Fruit fly (Drosophila melanogaster) whole organism, prepupa: ENCODE results near the gene CG33262.

Source experiments
- Blimp-1 ChIP-seq: fragments of 200-800 bp; sonication (Bioruptor generic); optimal IDR thresholded peaks from 3 replicates; lab custom pipeline; 2017; ENCODE audit warnings: missing biosample characterization, missing genetic modification characterization, mild to moderate bottlenecking, moderate library complexity, missing genetic modification reagents
- CG10631 ChIP-seq: fragments of 200-800 bp; sonication (Bioruptor generic); optimal IDR thresholded peaks from 2 replicates; lab custom pipeline; 2016; ENCODE audit warnings: missing biosample characterization, missing genetic modification characterization
- CG10669 ChIP-seq: fragments of 200-800 bp; sonication (Bioruptor generic); optimal IDR thresholded peaks from 3 replicates; lab custom pipeline; 2018; ENCODE audit warnings: missing biosample characterization, mild to moderate bottlenecking, missing genetic modification characterization, moderate library complexity
- CG11294 ChIP-seq: fragments of 200-800 bp; sonication (Bioruptor generic); IDR thresholded peaks from 2 replicates; pipeline ENCODE4 v1.3.6; 2022; ENCODE audit warnings: missing biosample characterization, missing genetic modification characterization
- CG11762 ChIP-seq: fragments of 200-800 bp; sonication (Bioruptor generic); optimal IDR thresholded peaks from 3 replicates; lab custom pipeline; 2016; ENCODE audit warnings: missing biosample characterization, missing genetic modification characterization; ENCODE audit not compliant: insufficient read depth
- CG15336 ChIP-seq: fragments of 200-800 bp; sonication (Bioruptor generic); IDR thresholded peaks from 2 replicates; pipeline ENCODE4 v1.3.6; 2022; ENCODE audit warnings: missing biosample characterization, missing genetic modification characterization
- CG16779 ChIP-seq: fragments of 200-800 bp; sonication (Bioruptor generic); optimal IDR thresholded peaks from 3 replicates; lab custom pipeline; 2017; ENCODE audit warnings: missing biosample characterization, mild to moderate bottlenecking, missing genetic modification characterization
- CG34406 ChIP-seq: fragments of 200-800 bp; sonication (Bioruptor generic); optimal IDR thresholded peaks from 3 replicates; lab custom pipeline; 2016; ENCODE audit warnings: missing biosample characterization, missing genetic modification characterization
- CG6163 ChIP-seq: fragments of 200-800 bp; sonication (Bioruptor generic); IDR thresholded peaks from 3 replicates; pipeline ENCODE4 v1.3.6; 2022; ENCODE audit warnings: missing biosample characterization, missing genetic modification characterization
- CG6808 ChIP-seq: fragments of 200-800 bp; sonication (Bioruptor generic); optimal IDR thresholded peaks from 3 replicates; lab custom pipeline; 2017; ENCODE audit warnings: missing biosample characterization, missing genetic modification characterization, mild to moderate bottlenecking, moderate library complexity, missing genetic modification reagents
- CG6854 ChIP-seq: fragments of 200-800 bp; sonication (Bioruptor generic); optimal IDR thresholded peaks from 2 replicates; lab custom pipeline; 2017; ENCODE audit warnings: missing biosample characterization, mild to moderate bottlenecking, missing genetic modification characterization
- CG8319 ChIP-seq: fragments of 200-800 bp; sonication (Bioruptor generic); optimal IDR thresholded peaks from 3 replicates; lab custom pipeline; 2016; ENCODE audit warnings: missing biosample characterization, missing genetic modification characterization
- CG8632 ChIP-seq: fragments of 200-800 bp; sonication (Bioruptor generic); optimal IDR thresholded peaks from 3 replicates; lab custom pipeline; 2016; ENCODE audit warnings: missing biosample characterization, missing genetic modification characterization
- Eip75B ChIP-seq: fragments of 200-800 bp; sonication (Bioruptor generic); optimal IDR thresholded peaks from 3 replicates; lab custom pipeline; 2016; ENCODE audit warnings: missing biosample characterization, missing genetic modification characterization
- Eip78C ChIP-seq: fragments of 200-800 bp; sonication (Bioruptor generic); peaks from one replicate; lab custom pipeline; 2016; ENCODE audit warnings: missing biosample characterization, missing genetic modification characterization
- Eip93F ChIP-seq: fragments of 200-800 bp; sonication (Bioruptor generic); optimal IDR thresholded peaks from 2 replicates; lab custom pipeline; 2016; ENCODE audit warnings: missing biosample characterization, mild to moderate bottlenecking, missing genetic modification characterization
- Ets21C ChIP-seq: fragments of 200-800 bp; sonication (Bioruptor generic); optimal IDR thresholded peaks from 3 replicates; lab custom pipeline; 2016; ENCODE audit warnings: missing biosample characterization, missing genetic modification characterization
- Ets96B ChIP-seq: fragments of 200-800 bp; optimal IDR thresholded peaks from 2 replicates; lab custom pipeline; 2019; ENCODE audit warnings: missing biosample characterization, mild to moderate bottlenecking, missing genetic modification characterization, moderate library complexity
- Gug ChIP-seq: fragments of 200-800 bp; sonication (Bioruptor generic); IDR thresholded peaks from 2 replicates; pipeline ENCODE4 v1.3.6; 2022; ENCODE audit warnings: missing biosample characterization, missing genetic modification characterization
- Hr38 ChIP-seq: sonication (Bioruptor generic); optimal IDR thresholded peaks from 2 replicates; lab custom pipeline; 2016; ENCODE audit warnings: missing biosample characterization, missing genetic modification characterization
- Hr39 ChIP-seq: fragments of 200-800 bp; sonication (Bioruptor generic); optimal IDR thresholded peaks from 2 replicates; lab custom pipeline; 2016; ENCODE audit warnings: missing biosample characterization, missing genetic modification characterization
- Hr4 ChIP-seq: fragments of 200-800 bp; sonication (Bioruptor generic); optimal IDR thresholded peaks from 3 replicates; lab custom pipeline; 2016; ENCODE audit warnings: missing biosample characterization, missing genetic modification characterization
- Lpt ChIP-seq: fragments of 200-800 bp; sonication (Bioruptor generic); optimal IDR thresholded peaks from 3 replicates; lab custom pipeline; 2016; ENCODE audit warnings: missing biosample characterization, missing genetic modification characterization
- Sox102F ChIP-seq: fragments of 200-800 bp; sonication (Bioruptor generic); optimal IDR thresholded peaks from 2 replicates; lab custom pipeline; 2016; ENCODE audit warnings: missing biosample characterization, mild to moderate bottlenecking, missing genetic modification characterization
- achi ChIP-seq: fragments of 200-800 bp; sonication (Bioruptor generic); optimal IDR thresholded peaks from 3 replicates; lab custom pipeline; 2016; ENCODE audit warnings: missing biosample characterization, missing genetic modification characterization
- acj6 ChIP-seq: fragments of 200-800 bp; sonication (Bioruptor generic); optimal IDR thresholded peaks from 3 replicates; lab custom pipeline; 2016; ENCODE audit warnings: missing biosample characterization, missing genetic modification characterization
- cyc ChIP-seq: fragments of 200-800 bp; sonication (Bioruptor generic); optimal IDR thresholded peaks from 3 replicates; lab custom pipeline; 2016; ENCODE audit warnings: missing biosample characterization, missing genetic modification characterization
- dsx ChIP-seq: fragments of 200-800 bp; optimal IDR thresholded peaks from 3 replicates; lab custom pipeline; 2019; ENCODE audit warnings: missing biosample characterization, mild to moderate bottlenecking, missing genetic modification characterization, moderate library complexity; ENCODE audit not compliant: poor library complexity, severe bottlenecking
- eg ChIP-seq: fragments of 200-800 bp; sonication (Bioruptor generic); IDR thresholded peaks from 3 replicates; pipeline ENCODE4 v1.3.6; 2022; ENCODE audit warnings: missing biosample characterization, missing genetic modification characterization
- esn ChIP-seq: fragments of 200-800 bp; sonication (Bioruptor generic); optimal IDR thresholded peaks from 2 replicates; lab custom pipeline; 2016; ENCODE audit warnings: missing biosample characterization, mild to moderate bottlenecking, missing genetic modification characterization, moderate library complexity
- fd85E ChIP-seq: fragments of 200-800 bp; sonication (Bioruptor generic); optimal IDR thresholded peaks from 3 replicates; lab custom pipeline; 2016; ENCODE audit warnings: missing biosample characterization, missing genetic modification characterization
- lz ChIP-seq: fragments of 200-800 bp; sonication (Bioruptor generic); optimal IDR thresholded peaks from 3 replicates; lab custom pipeline; 2016; ENCODE audit warnings: missing biosample characterization, missing genetic modification characterization
- net ChIP-seq: fragments of 200-800 bp; sonication (Bioruptor generic); optimal IDR thresholded peaks from 3 replicates; lab custom pipeline; 2016; ENCODE audit warnings: missing biosample characterization, missing genetic modification characterization
- salr ChIP-seq, 2 experiments: fragments of 200-800 bp; sonication (Bioruptor generic); optimal IDR thresholded peaks; 3 replicates each; lab custom pipeline; 2016 to 2018; ENCODE audit warnings: missing biosample characterization in 2 of 2, missing genetic modification characterization in 2 of 2, mild to moderate bottlenecking in 1 of 2
- spab ChIP-seq: fragments of 200-800 bp; sonication (Bioruptor generic); optimal IDR thresholded peaks from 2 replicates; lab custom pipeline; 2017; ENCODE audit warnings: missing biosample characterization, mild to moderate bottlenecking, missing genetic modification characterization, missing genetic modification reagents
- ss ChIP-seq, 2 experiments: fragments of 200-800 bp; sonication (Bioruptor generic); optimal IDR thresholded peaks; 2 replicates in 1 of 2; 3 replicates in 1 of 2; lab custom pipeline; 2017 to 2018; ENCODE audit warnings: mild to moderate bottlenecking in 2 of 2, missing biosample characterization in 2 of 2, missing genetic modification characterization in 2 of 2, moderate library complexity in 1 of 2
- svp ChIP-seq: fragments of 200-800 bp; sonication (Bioruptor generic); peaks from one replicate; lab custom pipeline; 2016; ENCODE audit warnings: missing biosample characterization, missing genetic modification characterization
- topi ChIP-seq: fragments of 200-800 bp; sonication (Bioruptor generic); optimal IDR thresholded peaks from 3 replicates; lab custom pipeline; 2016; ENCODE audit warnings: missing biosample characterization, missing genetic modification characterization

CG33262 gene

dm6 chr3L:13133140-13133539, 2.9 kb upstream of the CG33262 start:
- TF ChIP-seq CG8632 (GFP tag; lab: Kevin White, UChicago) (no peak), CG11294 (GFP tag; lab: Robert Waterston, UW) (no peak), Gug (GFP tag; lab: Robert Waterston, UW) (no peak), Hr38 (no peak), CG6808 (GFP tag; lab: Kevin White, UChicago) (no peak), svp (GFP tag; lab: Kevin White, UChicago) (no peak), net (GFP tag; lab: Kevin White, UChicago) (no peak), CG6854 (GFP tag; lab: Kevin White, UChicago) (no peak), esn (GFP tag; lab: Kevin White, UChicago) (no peak), salr (GFP tag; optimal IDR thresholded peaks at IDR 0.05; lab: Kevin White, UChicago) (no peak), fd85E (GFP tag; lab: Kevin White, UChicago) (no peak), spab (no peak), CG6163 (GFP tag; lab: Robert Waterston, UW) (no peak), topi (no peak), CG11762 (no peak), Hr39 (GFP tag; lab: Kevin White, UChicago) (no peak), Eip93F (GFP tag; lab: Kevin White, UChicago) (no peak)

dm6 chr3L:13134906-13135305, 1.2 kb upstream of the CG33262 start:
- TF ChIP-seq Lpt (GFP tag; lab: Kevin White, UChicago) (no peak), net (GFP tag; lab: Kevin White, UChicago) (no peak), CG8632 (GFP tag; lab: Kevin White, UChicago) (no peak), dsx (no peak), CG16779 (no peak), Ets96B (no peak), lz (GFP tag; lab: Kevin White, UChicago) (no peak), CG6808 (GFP tag; lab: Kevin White, UChicago) (no peak), acj6 (GFP tag; lab: Kevin White, UChicago) (no peak), Hr38 (no peak), Eip93F (GFP tag; lab: Kevin White, UChicago) (no peak), CG34406 (GFP tag; lab: Kevin White, UChicago) (no peak), CG15336 (GFP tag; lab: Robert Waterston, UW) (no peak), CG10631 (GFP tag; lab: Kevin White, UChicago) (no peak)

- peak; percentile 16 for TF ChIP-seq svp (GFP tag; lab: Kevin White, UChicago)
- no peak for TF ChIP-seq Eip78C (GFP tag; lab: Kevin White, UChicago)
- TF ChIP-seq Hr4 (GFP tag; lab: Kevin White, UChicago) = no peak
- TF ChIP-seq achi (GFP tag; lab: Kevin White, UChicago) = no peak
- TF ChIP-seq cyc (GFP tag; lab: Kevin White, UChicago) = no peak
- TF ChIP-seq eg (GFP tag; lab: Robert Waterston, UW) = no peak
- no peak for TF ChIP-seq CG11294 (GFP tag; lab: Robert Waterston, UW)
- no peak for TF ChIP-seq CG8632 (GFP tag; lab: Kevin White, UChicago)
- no peak for TF ChIP-seq Eip75B (GFP tag; lab: Kevin White, UChicago)
- peak; percentile 13 to 93 for TF ChIP-seq ss (GFP tag; optimal IDR thresholded peaks at IDR 0.05; lab: Kevin White, UChicago)
- no peak for TF ChIP-seq CG10669
- TF ChIP-seq CG8319 = no peak
These were observed 614 bp upstream of the CG33262 start for dm6 chr3L:13135382-13135928.

- TF ChIP-seq Eip78C (GFP tag; lab: Kevin White, UChicago) (no peak), Blimp-1 (GFP tag; lab: Kevin White, UChicago) (no peak), Sox102F (GFP tag; lab: Kevin White, UChicago) (no peak), svp (GFP tag; lab: Kevin White, UChicago) (no peak), Ets96B (no peak), Ets21C (GFP tag; lab: Kevin White, UChicago) (no peak), CG34406 (GFP tag; lab: Kevin White, UChicago) (no peak)
These were observed 1.3 kb downstream of the CG33262 start for dm6 chr3L:13137394-13137793.
